Worm (Caenorhabditis elegans): ENCODE measurements around the gene T14B4.1.
A peak's percentile ranks its signal among the peaks of the same experiment; 100 is the strongest.

T14B4.1 gene

ce11 chrII:6736066-6736465 lies 638 bp upstream of the T14B4.1 start, which contains the start of gene mrps-18.C:
TSS of gene mrps-18.C (plus strand) at chrII:6736203.
- no peak for TF ChIP-seq lin-15B (tag; optimal IDR thresholded peaks at IDR 0.05)
- TF ChIP-seq ceh-16 (tag; optimal IDR thresholded peaks at IDR 0.05): no peak
- TF ChIP-seq nhr-12 (tag; optimal IDR thresholded peaks at IDR 0.05): no peak
- TF ChIP-seq daf-12 (tag; optimal IDR thresholded peaks at IDR 0.05): no peak
- no peak for TF ChIP-seq nhr-11 (tag; optimal IDR thresholded peaks at IDR 0.05)
- TF ChIP-seq egl-5 (tag; optimal IDR thresholded peaks at IDR 0.05): no peak
- no peak for TF ChIP-seq sea-2 (GFP tag; optimal IDR thresholded peaks at IDR 0.05)
- no peak for TF ChIP-seq elt-3 (tag; optimal IDR thresholded peaks at IDR 0.05)
- TF ChIP-seq R02D3.7 (tag; optimal IDR thresholded peaks at IDR 0.05): no peak
- TF ChIP-seq unc-62 (GFP tag; optimal IDR thresholded peaks at IDR 0.05): no peak
- no peak for TF ChIP-seq mml-1 (tag; optimal IDR thresholded peaks at IDR 0.05)

- TF ChIP-seq nhr-23 (tag; optimal IDR thresholded peaks at IDR 0.05) (peak; percentile 50), ceh-9 (tag; optimal IDR thresholded peaks at IDR 0.05) (no peak), ztf-11 (tag; optimal IDR thresholded peaks at IDR 0.05) (no peak), nfya-1 (tag; optimal IDR thresholded peaks at IDR 0.05; ENCODE audit: insufficient read depth) (peak; percentile 65), pqm-1 (tag; optimal IDR thresholded peaks at IDR 0.05) (peak; percentile 49), elt-3 (tag; optimal IDR thresholded peaks at IDR 0.05) (no peak), ZK546.5 (tag; optimal IDR thresholded peaks at IDR 0.05) (no peak), nhr-28 (tag; optimal IDR thresholded peaks at IDR 0.05) (no peak), sea-2 (GFP tag; optimal IDR thresholded peaks at IDR 0.05) (no peak), nhr-237 (tag; optimal IDR thresholded peaks at IDR 0.05) (no peak), fkh-10 (GFP tag; optimal IDR thresholded peaks at IDR 0.05) (no peak), lin-39 (tag; optimal IDR thresholded peaks at IDR 0.05) (no peak), nhr-12 (tag; optimal IDR thresholded peaks at IDR 0.05) (no peak), nhr-77 (tag; optimal IDR thresholded peaks at IDR 0.05) (no peak), egl-5 (tag; optimal IDR thresholded peaks at IDR 0.05) (peak; percentile 61), ztf-4 (tag; optimal IDR thresholded peaks at IDR 0.05) (no peak), egl-27 (tag; optimal IDR thresholded peaks at IDR 0.05) (no peak), ceh-28 (tag; optimal IDR thresholded peaks at IDR 0.05) (no peak), unc-39 (tag; optimal IDR thresholded peaks at IDR 0.05) (no peak), nhr-25 (tag; optimal IDR thresholded peaks at IDR 0.05) (peak; percentile 40), aly-2 (tag; optimal IDR thresholded peaks at IDR 0.05) (no peak), mdl-1 (tag; optimal IDR thresholded peaks at IDR 0.05) (no peak), R02D3.7 (tag; optimal IDR thresholded peaks at IDR 0.05) (peak; percentile 12), nhr-43 (tag; optimal IDR thresholded peaks at IDR 0.05; ENCODE audit: poor library complexity, severe bottlenecking) (peak; percentile 54), skn-1 (tag; optimal IDR thresholded peaks at IDR 0.05) (no peak), snpc-4 (tag; optimal IDR thresholded peaks at IDR 0.05) (no peak), lsy-12 (tag; optimal IDR thresholded peaks at IDR 0.05) (no peak), jun-1 (tag; optimal IDR thresholded peaks at IDR 0.05) (no peak), mml-1 (tag; optimal IDR thresholded peaks at IDR 0.05) (no peak), nhr-67 (tag; optimal IDR thresholded peaks at IDR 0.05) (no peak), fkh-2 (tag; optimal IDR thresholded peaks at IDR 0.05) (no peak), hmg-11 (tag; optimal IDR thresholded peaks at IDR 0.05) (no peak), ama-1 (optimal IDR thresholded peaks at IDR 0.05) (no peak), elt-2 (tag; optimal IDR thresholded peaks at IDR 0.05) (peak; percentile 37), ceh-16 (tag; optimal IDR thresholded peaks at IDR 0.05) (no peak), pha-4 (tag; optimal IDR thresholded peaks at IDR 0.05) (peak; percentile 80), elt-1 (tag; optimal IDR thresholded peaks at IDR 0.05) (no peak), lin-15B (tag; optimal IDR thresholded peaks at IDR 0.05) (peak; percentile 83), daf-12 (tag; optimal IDR thresholded peaks at IDR 0.05) (no peak), tbx-2 (tag; optimal IDR thresholded peaks at IDR 0.05) (no peak), fos-1 (tag; optimal IDR thresholded peaks at IDR 0.05) (no peak), eor-1 (tag; optimal IDR thresholded peaks at IDR 0.05) (no peak), nhr-76 (tag; optimal IDR thresholded peaks at IDR 0.05) (no peak), ceh-82 (tag; optimal IDR thresholded peaks at IDR 0.05) (no peak), unc-62 (GFP tag; optimal IDR thresholded peaks at IDR 0.05) (no peak), zag-1 (tag; optimal IDR thresholded peaks at IDR 0.05) (no peak)
Observed at ce11 chrII:6741428-6741827, 4.7 kb downstream of the T14B4.1 start, which contains the start of gene exos-8. TSS of gene exos-8 (plus strand) at chrII:6741691.

All from whole organism, L3 larva.